Worm (Caenorhabditis elegans) whole organism, dauer: ENCODE measurements around the gene C32D5.10.

Experiments
- unc-62 ChIP-seq: sonication (generic microtip); optimal IDR thresholded peaks from 2 replicates; lab custom pipeline; 2017; ENCODE audit warnings: missing biosample characterization, missing genetic modification reagents, missing genetic modification characterization

Gene C32D5.10

ce11 chrII:6339948-6340347 lies 11.8 kb downstream of the C32D5.10 start, which contains the start of gene C32D5.7:
Gene C32D5.7 (minus strand): TSS chrII:6340048.
- no peak for TF ChIP-seq unc-62 (GFP tag; lab: Kevin White, UChicago)

ce11 chrII:6339511-6339910 lies 12.3 kb downstream of the C32D5.10 start:
- TF ChIP-seq unc-62 (GFP tag; lab: Kevin White, UChicago), result no peak

- TF ChIP-seq unc-62 (GFP tag; lab: Kevin White, UChicago), result no peak
Measured at ce11 chrII:6335358-6335757, 16.4 kb downstream of the C32D5.10 start, which contains the start of gene C32D5.14. Gene C32D5.14 (plus strand): TSS chrII:6335488.

ce11 chrII:6334745-6335260 lies 17.0 kb downstream of the C32D5.10 start:
- no peak for TF ChIP-seq unc-62 (GFP tag; lab: Kevin White, UChicago)

ce11 chrII:6333887-6334286 lies 17.9 kb downstream of the C32D5.10 start, which contains the start of gene ttc-39B:
Gene ttc-39B (minus strand): TSS chrII:6333987.
- no peak for TF ChIP-seq unc-62 (GFP tag; lab: Kevin White, UChicago)

ce11 chrII:6331222-6331830 lies 20.5 kb downstream of the C32D5.10 start, which contains the start of gene set-4:
Gene set-4 (minus strand): TSS chrII:6331341.
- TF ChIP-seq unc-62 (GFP tag; lab: Kevin White, UChicago), result no peak

ce11 chrII:6328672-6329071 lies 23.1 kb downstream of the C32D5.10 start:
- TF ChIP-seq unc-62 (GFP tag; lab: Kevin White, UChicago), result no peak

- no peak for TF ChIP-seq unc-62 (GFP tag; lab: Kevin White, UChicago)
Measured at ce11 chrII:6327317-6327716, 24.5 kb downstream of the C32D5.10 start.

- TF ChIP-seq unc-62 (GFP tag; lab: Kevin White, UChicago), result no peak
Measured at ce11 chrII:6324086-6324485, 27.7 kb downstream of the C32D5.10 start, which contains the start of gene sma-6. Gene sma-6 (plus strand): TSS chrII:6324484.

ce11 chrII:6322979-6323378 lies 28.8 kb downstream of the C32D5.10 start, which contains the start of gene C32D5.4:
Gene C32D5.4 (minus strand): TSS chrII:6323079.
- TF ChIP-seq unc-62 (GFP tag; lab: Kevin White, UChicago), result no peak

ce11 chrII:6322081-6322480 lies 29.7 kb downstream of the C32D5.10 start:
- no peak for TF ChIP-seq unc-62 (GFP tag; lab: Kevin White, UChicago)

ce11 chrII:6320655-6321388 lies 31.0 kb downstream of the C32D5.10 start, which contains the start of gene efr-3:
Gene efr-3 (minus strand): TSS chrII:6321159.
- TF ChIP-seq unc-62 (GFP tag; lab: Kevin White, UChicago), result no peak

ce11 chrII:6311888-6312287 lies 39.9 kb downstream of the C32D5.10 start:
- TF ChIP-seq unc-62 (GFP tag; lab: Kevin White, UChicago), result no peak

- TF ChIP-seq unc-62 (GFP tag; lab: Kevin White, UChicago), result no peak
Measured at ce11 chrII:6311459-6311858, 40.3 kb downstream of the C32D5.10 start.

- TF ChIP-seq unc-62 (GFP tag; lab: Kevin White, UChicago), result no peak
Measured at ce11 chrII:6309198-6309597, 42.6 kb downstream of the C32D5.10 start, which contains the start of gene glb-10. Gene glb-10 (minus strand): TSS chrII:6309298.

- TF ChIP-seq unc-62 (GFP tag; lab: Kevin White, UChicago), result no peak
Measured at ce11 chrII:6306125-6306524, 45.7 kb downstream of the C32D5.10 start, which contains the start of gene C29F5.8. Gene C29F5.8 (plus strand): TSS chrII:6306425.
